Worm (Caenorhabditis elegans) whole organism, L2 larva: Measurements from ENCODE around the gene ttr-44.

Experiments
- ZK546.5 ChIP-seq: sonication (generic microtip); optimal IDR thresholded peaks from 2 replicates; lab custom pipeline; 2017; ENCODE audit warnings: missing biosample characterization, missing genetic modification characterization
- aly-2 ChIP-seq: fragments of 150-350 bp; optimal IDR thresholded peaks from 2 replicates; lab custom pipeline; 2014; ENCODE audit warnings: missing biosample characterization, missing genetic modification characterization
- lin-13 ChIP-seq: fragments of 150-350 bp; optimal IDR thresholded peaks from 2 replicates; lab custom pipeline; 2014; ENCODE audit warnings: missing biosample characterization, missing genetic modification reagents, missing genetic modification characterization
- nhr-10 ChIP-seq: sonication (generic microtip); optimal IDR thresholded peaks from 2 replicates; lab custom pipeline; 2017; ENCODE audit warnings: missing biosample characterization, missing genetic modification characterization
- nhr-237 ChIP-seq: fragments of 150-350 bp; optimal IDR thresholded peaks from 2 replicates; lab custom pipeline; 2014; ENCODE audit warnings: missing biosample characterization, missing genetic modification characterization
- nhr-25 ChIP-seq: fragments of 150-350 bp; sonication (generic microtip); optimal IDR thresholded peaks from 3 replicates; lab custom pipeline; 2014; ENCODE audit warnings: missing biosample characterization, missing genetic modification characterization
- snpc-4 ChIP-seq: fragments of 150-350 bp; optimal IDR thresholded peaks from 2 replicates; lab custom pipeline; 2014; ENCODE audit warnings: missing biosample characterization, missing genetic modification characterization
- unc-62 ChIP-seq: fragments of 150-350 bp; optimal IDR thresholded peaks from 2 replicates; lab custom pipeline; 2014; ENCODE audit warnings: missing biosample characterization, missing genetic modification reagents, missing genetic modification characterization
- ztf-11 ChIP-seq: sonication (generic microtip); optimal IDR thresholded peaks from 2 replicates; lab custom pipeline; 2017; ENCODE audit warnings: missing biosample characterization, missing genetic modification characterization

DNA sequence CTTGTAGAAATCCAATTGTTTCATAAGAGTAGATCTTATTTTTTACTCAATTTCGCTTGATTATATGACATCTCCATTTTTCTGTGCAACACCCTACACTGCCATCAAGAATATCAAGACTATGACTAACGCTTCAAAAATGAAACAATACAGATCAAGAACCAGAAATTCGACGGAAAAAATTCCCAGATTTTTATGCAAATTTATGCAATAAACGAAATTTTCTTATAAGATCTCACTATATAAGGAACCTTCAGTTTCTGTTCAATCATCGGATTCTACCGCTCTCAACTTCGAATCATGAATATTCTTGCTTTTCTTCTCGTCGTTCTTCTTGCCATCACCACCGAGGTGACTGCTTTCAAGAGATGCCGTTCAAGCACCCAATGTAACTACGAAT lies 24.2 kb downstream of the ttr-44 start, which contains the start of gene R11G10.4:
- TF ChIP-seq lin-13 (GFP tag; lab: Kevin White, UChicago) (no peak), ZK546.5 (tag; lab: Kevin White, UChicago) (no peak), unc-62 (GFP tag; lab: Kevin White, UChicago) (no peak), snpc-4 (tag; lab: Kevin White, UChicago) (no peak), nhr-25 (tag; lab: Kevin White, UChicago) (no peak), nhr-10 (tag; lab: Kevin White, UChicago) (no peak), ztf-11 (tag; lab: Kevin White, UChicago) (no peak), aly-2 (no peak), nhr-237 (tag; lab: Kevin White, UChicago) (no peak)
